Worm (Caenorhabditis elegans): ENCODE results near the gene chdh-1.

The chdh-1 gene

DNA sequence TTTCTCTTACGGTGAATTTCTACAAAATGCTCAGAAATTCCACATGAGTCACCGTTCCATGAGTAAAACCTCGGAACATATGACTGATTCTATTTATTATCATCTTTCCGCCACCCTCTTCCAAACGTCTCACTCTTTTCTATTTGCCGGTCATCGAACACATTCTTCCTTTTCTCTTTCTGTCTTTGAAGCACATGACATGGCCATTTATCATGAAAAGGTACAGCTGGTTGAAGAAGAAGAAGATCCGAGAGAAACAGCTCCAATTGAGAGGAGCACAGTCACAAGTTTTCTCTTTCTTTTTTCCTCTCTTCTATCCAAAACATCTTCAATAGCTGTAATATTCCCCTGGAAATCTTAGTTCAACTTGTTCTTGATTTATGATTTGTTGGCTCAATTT lies 8.3 kb upstream of the chdh-1 start, which contains the start of gene cup-16:
Gene cup-16 (plus strand): TSS at position 132 of the 400 bp plus-strand sequence.
- TF ChIP-seq W03F9.2 (tag; optimal IDR thresholded peaks at IDR 0.05) = no peak
- no peak for TF ChIP-seq him-1 (tag; optimal IDR thresholded peaks at IDR 0.05)
- no peak for TF ChIP-seq dao-5 (tag; optimal IDR thresholded peaks at IDR 0.05)

DNA sequence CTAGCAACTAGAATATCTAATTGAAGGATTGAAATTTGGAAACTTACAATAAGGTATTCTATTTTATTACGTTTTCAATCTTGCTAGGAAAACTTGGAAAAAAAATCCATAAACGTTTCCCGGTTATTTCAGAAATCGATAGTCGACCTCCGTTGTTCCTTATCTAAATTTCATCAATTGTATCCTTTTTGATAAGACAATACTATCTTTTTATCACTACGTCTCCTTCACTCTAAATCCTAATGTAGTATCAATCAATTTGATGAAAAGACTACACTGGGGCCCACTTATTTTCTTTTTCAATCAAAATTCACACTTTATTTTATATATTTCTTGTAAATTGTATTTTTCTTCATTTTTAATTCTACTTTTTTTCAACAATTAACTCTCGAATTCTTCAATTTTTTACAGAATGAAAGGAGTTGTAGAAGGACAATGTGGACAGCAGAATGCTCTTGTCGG lies 5.7 kb upstream of the chdh-1 start, which contains the start of gene prx-5:
Gene prx-5 (plus strand): TSS at position 412 of the 462 bp plus-strand sequence.
- TF ChIP-seq dao-5 (tag; optimal IDR thresholded peaks at IDR 0.05) (no peak), him-1 (tag; optimal IDR thresholded peaks at IDR 0.05) (no peak), W03F9.2 (tag; optimal IDR thresholded peaks at IDR 0.05) (no peak)

DNA sequence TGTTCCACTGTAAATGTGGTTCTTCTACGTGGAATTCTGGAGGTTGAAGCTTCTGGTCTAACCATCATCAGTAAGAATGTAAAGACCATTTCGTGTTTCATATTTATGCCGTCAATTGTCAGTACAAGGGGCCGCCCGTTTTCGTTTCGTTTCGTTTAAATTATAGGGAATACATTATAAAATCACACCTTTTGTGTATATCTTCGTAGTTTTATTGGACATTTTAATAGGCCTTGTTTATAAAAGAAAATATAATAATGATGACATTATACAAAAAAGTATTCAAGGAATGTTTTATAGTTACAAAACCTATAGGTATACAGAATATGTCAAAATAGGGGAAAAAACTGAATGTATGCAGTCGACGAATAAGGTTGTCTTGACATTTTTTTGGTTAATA lies 5.0 kb upstream of the chdh-1 start, which contains the start of gene ceh-7:
Gene ceh-7 (minus strand): TSS at position 101 of the 400 bp plus-strand sequence.
- TF ChIP-seq him-1 (tag; optimal IDR thresholded peaks at IDR 0.05) (no peak), dao-5 (tag; optimal IDR thresholded peaks at IDR 0.05) (no peak), W03F9.2 (tag; optimal IDR thresholded peaks at IDR 0.05) (no peak)

DNA sequence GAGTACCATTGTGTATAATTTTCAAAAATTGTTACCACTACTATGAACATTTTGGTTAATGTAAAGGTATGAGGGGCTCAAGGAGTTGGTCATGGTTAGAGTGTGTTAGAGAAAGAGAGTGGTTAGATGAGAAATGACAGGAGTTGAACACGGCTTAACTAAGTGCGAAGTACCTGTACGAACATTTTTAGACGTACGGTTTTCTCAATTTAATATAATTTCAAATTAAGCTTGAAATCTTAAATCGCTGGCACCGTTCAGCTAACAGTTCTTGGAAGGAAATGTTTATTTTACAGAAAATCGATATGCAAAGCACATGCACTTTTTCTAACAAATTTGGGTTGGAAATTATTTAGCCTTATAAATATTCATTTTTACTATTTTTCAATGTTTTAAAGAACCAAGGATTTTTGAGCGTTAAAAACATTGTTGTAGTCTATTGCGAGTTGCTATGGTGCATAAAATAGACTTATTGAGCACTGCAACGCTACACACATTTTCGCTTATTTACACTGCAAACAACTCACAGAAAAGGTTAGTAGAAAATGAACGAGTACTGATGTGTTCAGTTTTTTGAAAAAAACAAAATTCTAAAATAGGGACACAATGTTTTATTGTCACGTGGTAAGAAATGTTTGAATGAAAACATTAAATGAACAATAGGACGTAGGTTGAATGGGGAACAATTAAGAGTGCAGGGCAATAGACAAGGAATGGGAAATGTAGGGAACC lies 3.1 kb upstream of the chdh-1 start, which contains the start of gene sphk-1:
Gene sphk-1 (minus strand): TSS at position 51 of the 732 bp plus-strand sequence.
- TF ChIP-seq dao-5 (tag; optimal IDR thresholded peaks at IDR 0.05) (no peak), him-1 (tag; optimal IDR thresholded peaks at IDR 0.05) (no peak), W03F9.2 (tag; optimal IDR thresholded peaks at IDR 0.05) (no peak)

DNA sequence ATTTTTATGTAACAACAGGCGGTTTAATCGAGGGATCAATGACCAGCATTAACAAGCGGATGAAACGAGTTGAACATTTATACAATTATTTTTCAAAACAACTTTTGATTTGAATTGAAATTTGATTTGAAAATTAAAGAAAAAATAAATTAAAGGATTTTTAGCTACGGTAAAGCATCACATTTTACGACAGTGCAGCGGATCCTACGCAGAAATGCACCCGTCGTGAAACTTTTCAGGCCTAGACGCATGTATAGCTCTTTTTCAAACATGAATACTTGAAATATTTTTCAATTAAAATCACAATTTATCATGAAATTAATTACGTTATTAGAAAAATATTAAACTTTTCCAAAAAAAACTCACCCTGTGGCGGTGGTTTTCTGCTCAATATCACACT lies 2.3 kb upstream of the chdh-1 start:
- no peak for TF ChIP-seq W03F9.2 (tag; optimal IDR thresholded peaks at IDR 0.05)
- TF ChIP-seq dao-5 (tag; optimal IDR thresholded peaks at IDR 0.05) = no peak
- no peak for TF ChIP-seq him-1 (tag; optimal IDR thresholded peaks at IDR 0.05)

DNA sequence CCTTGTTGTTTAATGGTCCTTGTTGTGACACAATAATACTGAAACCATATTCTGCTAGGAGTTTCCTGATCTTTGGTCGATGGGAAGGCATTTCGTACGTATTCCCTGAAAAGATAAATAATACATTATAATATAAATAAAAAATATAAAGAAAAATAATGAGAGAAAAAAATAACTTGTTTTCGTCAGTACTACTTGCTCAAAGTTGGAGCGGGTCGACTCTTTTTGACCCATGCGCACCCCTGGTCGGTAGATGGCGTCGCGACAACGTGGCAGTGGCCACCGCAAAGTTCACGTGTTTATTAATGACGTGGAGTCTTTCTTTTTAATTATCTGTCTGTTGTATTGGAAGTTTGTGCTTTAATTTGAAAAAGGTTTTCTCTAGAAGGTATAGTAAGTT lies 2.9 kb downstream of the chdh-1 start, which contains the start of gene C34C6.10:
Gene C34C6.10 (minus strand): TSS at position 101 of the 400 bp plus-strand sequence.
- TF ChIP-seq him-1 (tag; optimal IDR thresholded peaks at IDR 0.05) (no peak), dao-5 (tag; optimal IDR thresholded peaks at IDR 0.05) (no peak), W03F9.2 (tag; optimal IDR thresholded peaks at IDR 0.05) (no peak)

DNA sequence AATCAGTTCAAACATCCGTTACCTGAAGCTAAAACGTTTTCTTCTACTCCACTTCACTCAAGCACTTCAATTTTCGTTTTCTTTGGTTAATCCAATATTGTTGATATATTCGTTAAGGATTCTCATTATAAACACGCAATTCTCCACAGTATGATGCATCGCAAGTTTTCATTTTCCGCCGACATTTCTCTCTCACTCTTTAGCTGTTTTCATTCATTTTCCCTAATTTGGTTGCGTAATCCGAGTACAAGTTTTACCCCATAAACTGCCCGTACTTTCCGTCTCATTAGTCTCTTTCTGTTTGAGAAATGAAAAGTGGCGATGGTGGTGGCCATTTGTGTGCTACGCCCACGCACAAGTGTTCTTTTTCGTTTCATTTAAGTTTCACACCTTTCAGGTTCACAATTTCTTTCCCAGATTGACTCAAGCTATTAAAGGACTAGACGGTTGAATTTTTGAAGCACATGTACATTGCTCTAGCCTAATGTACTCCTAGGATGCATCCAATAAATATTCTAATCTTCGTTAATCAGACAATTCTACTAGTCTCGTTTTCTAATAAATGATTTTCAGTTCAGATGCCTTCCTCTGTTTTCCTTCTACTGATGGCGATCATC lies 7.3 kb downstream of the chdh-1 start, which contains the start of gene C34C6.3:
Gene C34C6.3 (plus strand): TSS at position 567 of the 617 bp plus-strand sequence.
- TF ChIP-seq W03F9.2 (tag; optimal IDR thresholded peaks at IDR 0.05) (no peak), dao-5 (tag; optimal IDR thresholded peaks at IDR 0.05) (no peak), him-1 (tag; optimal IDR thresholded peaks at IDR 0.05) (no peak)

DNA sequence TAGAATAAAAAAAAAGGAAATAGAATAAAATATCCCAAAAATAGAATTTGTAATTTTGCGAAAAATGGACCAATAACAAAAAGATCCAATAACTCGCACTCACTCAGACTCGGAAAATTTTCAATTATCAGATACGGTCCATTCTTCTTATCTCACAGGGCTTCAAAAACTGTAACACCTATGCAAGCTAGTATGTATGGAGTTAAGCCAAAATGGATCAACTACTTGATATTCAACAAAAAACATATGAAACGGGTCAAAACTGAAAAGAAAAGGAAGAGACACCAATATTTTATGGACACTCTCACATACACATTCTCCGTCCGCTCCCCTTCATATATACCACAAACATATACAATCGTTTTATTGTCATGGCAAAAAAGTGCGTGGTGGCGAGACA lies 13.1 kb downstream of the chdh-1 start, which contains the start of gene C34C6.9:
Gene C34C6.9 (plus strand): TSS at position 301 of the 400 bp plus-strand sequence.
- no peak for TF ChIP-seq W03F9.2 (tag; optimal IDR thresholded peaks at IDR 0.05)
- no peak for TF ChIP-seq him-1 (tag; optimal IDR thresholded peaks at IDR 0.05)
- no peak for TF ChIP-seq dao-5 (tag; optimal IDR thresholded peaks at IDR 0.05)

DNA sequence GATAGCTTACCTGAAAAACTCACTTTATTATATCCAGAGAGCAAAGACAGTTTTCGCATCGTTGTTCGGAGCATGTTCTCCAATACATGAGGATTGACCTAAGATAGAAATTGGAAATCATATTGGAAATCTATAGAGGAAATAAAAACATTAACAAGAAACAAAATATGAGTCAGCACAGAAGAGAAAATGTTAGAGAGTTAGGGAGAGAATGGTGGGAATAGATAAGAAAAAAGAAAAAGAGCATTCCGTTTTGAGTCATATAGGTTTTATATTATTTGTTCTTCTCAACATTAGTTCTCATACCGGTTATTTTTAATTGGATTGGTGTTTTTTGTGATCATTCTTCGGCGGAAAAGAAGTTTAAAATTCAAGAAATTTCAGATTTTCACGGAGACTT lies 13.9 kb downstream of the chdh-1 start, which contains the start of gene hgap-2:
Gene hgap-2 (minus strand): TSS at position 101 of the 400 bp plus-strand sequence.
- no peak for TF ChIP-seq dao-5 (tag; optimal IDR thresholded peaks at IDR 0.05)
- no peak for TF ChIP-seq W03F9.2 (tag; optimal IDR thresholded peaks at IDR 0.05)
- no peak for TF ChIP-seq him-1 (tag; optimal IDR thresholded peaks at IDR 0.05)

DNA sequence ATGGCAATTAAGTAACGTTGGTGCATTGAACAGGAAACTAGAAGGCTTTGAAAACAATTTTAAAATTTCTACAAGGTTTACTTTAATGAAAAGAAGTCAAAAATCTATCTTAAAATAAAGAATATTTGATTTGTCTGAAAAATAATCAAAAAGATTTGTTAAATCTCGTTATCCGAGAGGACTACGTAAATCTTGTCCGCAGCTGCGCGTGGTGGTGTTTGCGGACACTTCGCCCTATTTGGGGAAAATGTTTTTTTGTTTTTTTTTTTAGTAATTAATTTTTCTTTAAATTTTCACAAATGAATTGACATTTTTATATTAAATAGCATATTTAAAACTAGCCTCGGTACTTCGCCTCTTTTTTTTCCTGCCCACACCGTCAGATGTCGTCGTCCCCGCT lies 14.8 kb downstream of the chdh-1 start:
- TF ChIP-seq dao-5 (tag; optimal IDR thresholded peaks at IDR 0.05) = no peak
- TF ChIP-seq him-1 (tag; optimal IDR thresholded peaks at IDR 0.05) = peak; percentile 2
- peak; percentile 72 for TF ChIP-seq W03F9.2 (tag; optimal IDR thresholded peaks at IDR 0.05)

DNA sequence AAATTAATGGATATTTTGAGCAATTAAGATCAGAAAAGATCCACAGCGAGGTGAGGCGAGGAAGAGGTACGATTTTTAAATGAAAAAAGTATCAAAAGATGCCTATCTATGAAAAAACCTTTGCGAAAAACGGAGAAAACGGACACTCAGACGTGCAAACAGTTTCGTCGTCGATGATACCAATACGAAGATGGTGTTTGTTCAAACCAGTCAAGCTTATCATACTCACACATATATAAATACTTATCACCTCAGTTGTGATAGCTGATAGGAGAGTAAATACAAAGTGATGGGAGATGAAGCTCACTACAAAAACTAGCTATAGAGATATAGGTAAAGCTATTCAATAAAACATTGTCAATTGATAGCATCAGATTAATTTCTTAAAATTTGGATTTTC lies 18.9 kb downstream of the chdh-1 start:
- TF ChIP-seq him-1 (tag; optimal IDR thresholded peaks at IDR 0.05) (no peak), dao-5 (tag; optimal IDR thresholded peaks at IDR 0.05) (no peak), W03F9.2 (tag; optimal IDR thresholded peaks at IDR 0.05) (no peak)

DNA sequence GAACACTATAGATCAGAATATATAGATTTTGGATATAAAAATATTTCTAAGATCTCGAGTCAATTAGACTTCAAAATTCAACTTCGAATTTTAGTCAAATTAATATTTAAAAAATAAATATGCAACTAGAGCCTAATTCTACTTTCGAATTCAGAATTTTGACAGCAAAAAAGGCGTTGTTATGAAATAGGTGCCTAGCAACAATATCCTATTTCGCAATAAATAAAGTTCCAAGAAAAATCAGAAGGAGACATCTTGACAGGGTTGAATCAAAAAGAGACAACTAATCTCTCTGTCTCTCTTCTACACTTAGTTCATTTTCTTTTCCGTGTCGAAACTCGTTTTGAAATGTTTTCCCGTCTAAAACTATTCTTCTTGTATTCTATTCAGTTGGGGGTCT lies 23.4 kb downstream of the chdh-1 start:
- TF ChIP-seq dao-5 (tag; optimal IDR thresholded peaks at IDR 0.05) (no peak), him-1 (tag; optimal IDR thresholded peaks at IDR 0.05) (no peak), W03F9.2 (tag; optimal IDR thresholded peaks at IDR 0.05) (no peak)

DNA sequence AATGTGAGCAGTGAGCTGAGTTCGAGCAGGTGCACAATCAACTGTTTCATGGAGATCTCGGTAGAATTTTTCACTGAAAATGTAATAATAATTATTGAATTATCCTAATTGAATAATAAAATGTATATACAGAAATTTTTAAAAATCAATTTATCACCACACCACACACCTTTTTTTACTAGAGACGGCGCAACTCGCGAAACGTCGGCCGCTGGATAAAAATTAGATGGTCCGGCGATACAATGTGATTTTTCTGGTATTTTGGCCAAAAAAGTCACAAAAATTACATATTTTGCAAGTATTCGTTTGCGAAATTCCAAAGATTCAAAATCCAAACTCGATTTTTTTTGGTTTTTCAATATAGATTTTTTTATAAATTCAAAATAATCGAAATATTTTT lies 27.9 kb downstream of the chdh-1 start:
- TF ChIP-seq W03F9.2 (tag; optimal IDR thresholded peaks at IDR 0.05) = no peak

DNA sequence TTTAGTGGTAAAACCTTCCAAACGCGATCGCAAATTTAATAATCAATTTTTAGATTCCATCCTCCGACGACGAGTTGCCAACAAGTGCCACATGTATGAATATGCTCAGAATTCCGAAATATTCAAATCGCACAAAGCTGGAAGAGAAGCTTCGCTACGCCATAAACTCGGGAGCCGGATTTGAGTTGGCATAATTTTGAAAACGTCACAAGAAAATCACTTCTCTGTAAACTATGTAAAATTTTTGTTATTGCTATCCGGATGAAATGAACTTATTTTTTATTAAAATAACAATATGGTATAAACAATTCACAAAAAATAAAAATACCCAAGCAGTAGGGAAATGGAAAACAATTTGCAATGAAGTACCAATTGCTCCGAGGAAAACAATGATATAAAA lies 29.9 kb downstream of the chdh-1 start:
- TF ChIP-seq him-1 (tag; optimal IDR thresholded peaks at IDR 0.05) (no peak), W03F9.2 (tag; optimal IDR thresholded peaks at IDR 0.05) (no peak), dao-5 (tag; optimal IDR thresholded peaks at IDR 0.05) (no peak)
